Worm (Caenorhabditis elegans) whole organism, late embryonic: ENCODE data around the gene C01G5.25.

Experiments used
- C08G9.2 ChIP-seq: sonication (generic microtip); optimal IDR thresholded peaks from 2 replicates; lab custom pipeline; 2016; ENCODE audit warnings: mild to moderate bottlenecking, missing genetic modification characterization, moderate library complexity, missing compliant biosample characterization
- F13H6.1 ChIP-seq: sonication (generic microtip); optimal IDR thresholded peaks from 2 replicates; lab custom pipeline; 2016; ENCODE audit warnings: missing genetic modification characterization, missing compliant biosample characterization
- ahr-1 ChIP-seq: sonication (generic microtip); optimal IDR thresholded peaks from 2 replicates; lab custom pipeline; 2016; ENCODE audit warnings: missing genetic modification characterization, missing compliant biosample characterization
- ceh-9 ChIP-seq: sonication (generic microtip); optimal IDR thresholded peaks from 2 replicates; lab custom pipeline; 2016; ENCODE audit warnings: mild to moderate bottlenecking, missing genetic modification characterization, inconsistent platforms, missing compliant biosample characterization
- dve-1 ChIP-seq: sonication (generic microtip); optimal IDR thresholded peaks from 2 replicates; lab custom pipeline; 2017; ENCODE audit warnings: antibody characterized with exemption, mild to moderate bottlenecking, missing genetic modification characterization, missing compliant biosample characterization
- nfya-1 ChIP-seq: sonication (generic microtip); optimal IDR thresholded peaks from 2 replicates; lab custom pipeline; 2017; ENCODE audit warnings: missing genetic modification characterization, mild to moderate bottlenecking, missing compliant biosample characterization, antibody characterized with exemption, moderate library complexity
- pqm-1 ChIP-seq: sonication (generic microtip); optimal IDR thresholded peaks from 2 replicates; lab custom pipeline; 2016; ENCODE audit warnings: missing genetic modification characterization, missing compliant biosample characterization
- unc-86 ChIP-seq: sonication (generic microtip); optimal IDR thresholded peaks from 2 replicates; lab custom pipeline; 2016; ENCODE audit warnings: missing genetic modification characterization, missing compliant biosample characterization

DNA sequence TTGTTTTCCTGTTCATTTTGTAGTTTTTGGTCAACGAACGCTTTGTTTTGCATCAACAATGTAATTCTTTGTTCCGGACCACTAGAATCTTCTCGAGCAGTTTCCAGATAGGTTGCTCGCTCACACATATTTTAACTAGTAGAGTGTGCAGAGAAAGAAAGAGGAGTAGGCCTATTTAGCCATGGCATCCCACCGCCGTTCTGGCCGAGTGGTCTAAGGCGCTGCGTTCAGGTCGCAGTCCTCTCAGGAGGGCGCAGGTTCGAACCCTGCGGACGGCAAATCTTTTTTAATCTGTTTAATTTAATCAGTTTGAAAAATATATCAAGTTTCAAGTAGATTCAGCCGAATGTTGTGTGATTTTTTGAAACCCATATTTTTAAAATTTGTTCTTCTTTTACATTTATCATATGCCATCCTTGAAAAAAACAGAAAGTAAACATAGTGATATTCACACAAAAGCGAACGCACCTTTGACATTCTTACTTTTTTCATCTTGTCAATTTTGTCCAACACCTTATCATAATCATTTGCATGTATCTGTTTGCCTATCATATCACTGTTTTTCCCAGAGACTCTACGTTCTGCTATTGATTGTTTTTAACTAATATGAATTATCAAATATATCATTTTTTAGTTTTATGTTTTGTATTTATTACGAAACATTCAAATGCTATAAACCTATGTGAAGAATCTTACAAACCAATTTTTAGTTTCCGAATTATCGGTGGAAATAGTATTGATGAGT lies 15.3 kb downstream of the C01G5.25 start, which contains the start of gene try-3:
- TF ChIP-seq ahr-1 (tag; lab: Kevin White, UChicago) (peak; percentile 16), nfya-1 (peak; percentile 58), unc-86 (tag; lab: Kevin White, UChicago) (no peak), pqm-1 (tag; lab: Kevin White, UChicago) (peak; percentile 26), C08G9.2 (tag; lab: Kevin White, UChicago) (peak; percentile 17), dve-1 (peak; percentile 68), F13H6.1 (no peak), ceh-9 (no peak)
